Fruit fly (Drosophila melanogaster): ENCODE results near the gene PIG-Wa.
A peak's percentile ranks its signal among the peaks of the same experiment; 100 is the strongest.

PIG-Wa gene

DNA sequence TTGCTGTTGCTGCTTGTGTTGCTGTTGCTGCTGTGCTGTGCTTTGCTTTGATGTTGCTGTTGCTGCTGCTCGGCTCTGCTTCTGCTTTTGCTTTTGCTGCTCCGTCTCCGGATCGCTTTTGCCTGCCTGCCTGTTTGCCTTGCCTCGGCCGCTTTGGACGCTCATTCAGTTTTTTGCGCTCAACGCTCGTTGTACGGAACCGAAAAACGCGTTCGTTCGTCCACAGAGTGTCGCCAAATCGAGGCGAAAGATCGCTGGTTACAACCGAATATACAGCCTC lies 45.1 kb downstream of the PIG-Wa start, which contains the start of gene dpp:
Gene dpp (plus strand): TSS at position 164 of the 280 bp plus-strand sequence.
- TF ChIP-seq CG17806 (tag; optimal IDR thresholded peaks at IDR 0.05), result no peak
- peak; percentile 18; the same call in 1 of the 2 replicates for TF ChIP-seq CG32121 (GFP tag; IDR thresholded peaks at IDR 0.05)
- TF ChIP-seq CG13204 (GFP tag; optimal IDR thresholded peaks at IDR 0.05), result peak; percentile 41
- TF ChIP-seq Ets98B (GFP tag; IDR thresholded peaks at IDR 0.05), result 0 out of 2 replicates have a peak, but pooled peaks have one; percentile 22

DNA sequence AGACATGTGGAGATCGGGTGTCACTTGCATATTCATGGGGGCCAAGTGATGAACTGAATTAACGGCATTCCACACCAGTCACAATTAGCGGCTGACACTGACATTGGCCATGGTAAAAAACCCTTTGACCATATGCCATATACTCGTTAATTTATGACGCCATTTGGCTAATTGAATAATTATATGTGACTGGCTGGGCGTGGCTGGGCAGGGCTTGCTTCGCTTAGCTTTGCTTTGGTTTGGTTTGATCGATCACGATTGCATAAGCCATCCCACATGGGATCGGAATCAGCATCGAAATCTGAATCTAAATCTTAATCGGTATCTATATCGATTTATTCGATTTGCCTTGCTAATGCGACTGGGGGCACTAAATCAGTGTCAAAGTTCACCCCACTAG lies 46.6 kb downstream of the PIG-Wa start:
- TF ChIP-seq fd96Ca (GFP tag; IDR thresholded peaks at IDR 0.05), result no peak

DNA sequence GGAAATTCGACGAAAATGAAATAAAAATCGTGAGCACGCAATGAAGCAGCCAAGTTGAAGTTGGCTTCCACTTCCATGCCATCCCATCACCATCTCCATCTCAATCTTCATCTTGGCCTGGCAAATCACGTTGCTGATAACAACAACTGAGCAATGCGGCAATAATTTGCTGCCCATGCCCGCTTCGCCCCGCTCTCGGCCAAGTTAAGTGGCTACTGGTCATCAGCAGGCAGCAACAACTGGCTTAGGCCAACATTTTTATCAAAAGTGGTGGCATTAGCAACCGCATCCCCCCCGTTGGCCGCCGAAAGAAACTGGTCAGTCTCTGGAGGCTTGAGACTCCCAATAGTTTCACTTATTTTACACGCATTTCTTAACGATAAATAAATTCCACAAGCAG lies 47.2 kb downstream of the PIG-Wa start:
- no peak for TF ChIP-seq CG4496 (GFP tag; IDR thresholded peaks at IDR 0.05)
- TF ChIP-seq CG9948 (tag; optimal IDR thresholded peaks at IDR 0.05), result no peak
- no peak for TF ChIP-seq EcR (GFP tag; optimal IDR thresholded peaks at IDR 0.05)
- no peak for TF ChIP-seq Snoo (tag; optimal IDR thresholded peaks at IDR 0.05)
- TF ChIP-seq fd96Ca (GFP tag; IDR thresholded peaks at IDR 0.05), result no peak
- TF ChIP-seq CG32121 (GFP tag; IDR thresholded peaks at IDR 0.05), result no peak
- no peak for TF ChIP-seq CG34367 (tag; optimal IDR thresholded peaks at IDR 0.05)
- TF ChIP-seq CG10348 (GFP tag; IDR thresholded peaks at IDR 0.05), result no peak
- TF ChIP-seq Pif1B (GFP tag; optimal IDR thresholded peaks at IDR 0.05), result no peak
- no peak for TF ChIP-seq CG8159 (tag; optimal IDR thresholded peaks at IDR 0.05)

DNA sequence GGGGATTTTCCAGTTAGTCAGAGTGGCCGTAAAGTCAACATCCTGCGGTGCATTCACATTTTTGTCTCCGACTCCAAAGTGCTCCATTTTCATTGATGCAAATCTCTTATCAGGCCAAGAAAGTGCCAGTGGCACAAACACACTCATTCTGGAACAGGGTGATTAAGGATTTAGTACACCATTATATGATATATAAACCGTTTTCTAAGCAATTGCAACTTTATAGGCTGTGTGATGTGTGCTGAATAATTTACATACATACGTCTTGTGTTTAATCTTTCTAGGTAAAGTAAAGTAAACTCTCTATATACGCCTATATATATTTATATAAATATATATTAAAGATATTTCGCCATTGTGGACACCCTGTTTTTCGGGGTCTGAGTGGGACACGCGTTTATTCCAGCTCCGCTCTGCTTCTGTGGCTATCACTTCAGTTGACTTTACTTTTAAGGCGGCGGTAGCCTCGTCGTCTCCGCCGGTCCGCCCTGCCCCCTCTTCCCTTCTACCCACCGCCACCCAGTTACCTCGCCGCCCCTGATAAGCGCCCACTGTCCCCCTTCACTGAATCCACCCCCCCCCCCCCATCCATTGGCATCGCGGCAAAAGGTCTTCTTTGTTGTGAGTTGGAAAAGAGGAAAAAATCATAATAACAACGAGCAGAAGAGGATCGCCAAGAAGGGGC lies 49.9 kb downstream of the PIG-Wa start:
- TF ChIP-seq CG10348 (GFP tag; IDR thresholded peaks at IDR 0.05) (no peak), Snoo (tag; optimal IDR thresholded peaks at IDR 0.05) (peak; percentile 9), Pif1B (GFP tag; optimal IDR thresholded peaks at IDR 0.05) (peak; percentile 65), CG4496 (GFP tag; IDR thresholded peaks at IDR 0.05) (peak; percentile 64; the same call in 2 of the 3 replicates), rn (GFP tag; IDR thresholded peaks at IDR 0.05) (no peak), Ets98B (GFP tag; IDR thresholded peaks at IDR 0.05) (no peak; the same call in 1 of the 2 replicates), CG8301 (tag; optimal IDR thresholded peaks at IDR 0.05) (peak; percentile 61), EcR (GFP tag; optimal IDR thresholded peaks at IDR 0.05) (peak; percentile 29), CG15710 (tag; optimal IDR thresholded peaks at IDR 0.05) (peak; percentile 88), fd96Ca (GFP tag; IDR thresholded peaks at IDR 0.05) (no peak), CG8159 (tag; optimal IDR thresholded peaks at IDR 0.05) (peak; percentile 84), CG14655 (GFP tag; optimal IDR thresholded peaks at IDR 0.05) (peak; percentile 64), Pif1A (GFP tag; optimal IDR thresholded peaks at IDR 0.05) (peak; percentile 59), D1 (tag; optimal IDR thresholded peaks at IDR 0.05) (peak; percentile 59), CG12605 (GFP tag; IDR thresholded peaks at IDR 0.05) (no peak), CG32121 (GFP tag; IDR thresholded peaks at IDR 0.05) (0 out of 2 replicates have a peak, but pooled peaks have one; percentile 37), CG17806 (tag; optimal IDR thresholded peaks at IDR 0.05) (peak; percentile 78), CG34367 (tag; optimal IDR thresholded peaks at IDR 0.05) (peak; percentile 74), gl (tag; optimal IDR thresholded peaks at IDR 0.05) (no peak), CG13204 (GFP tag; optimal IDR thresholded peaks at IDR 0.05) (no peak), CG9948 (tag; optimal IDR thresholded peaks at IDR 0.05) (peak; percentile 81)

DNA sequence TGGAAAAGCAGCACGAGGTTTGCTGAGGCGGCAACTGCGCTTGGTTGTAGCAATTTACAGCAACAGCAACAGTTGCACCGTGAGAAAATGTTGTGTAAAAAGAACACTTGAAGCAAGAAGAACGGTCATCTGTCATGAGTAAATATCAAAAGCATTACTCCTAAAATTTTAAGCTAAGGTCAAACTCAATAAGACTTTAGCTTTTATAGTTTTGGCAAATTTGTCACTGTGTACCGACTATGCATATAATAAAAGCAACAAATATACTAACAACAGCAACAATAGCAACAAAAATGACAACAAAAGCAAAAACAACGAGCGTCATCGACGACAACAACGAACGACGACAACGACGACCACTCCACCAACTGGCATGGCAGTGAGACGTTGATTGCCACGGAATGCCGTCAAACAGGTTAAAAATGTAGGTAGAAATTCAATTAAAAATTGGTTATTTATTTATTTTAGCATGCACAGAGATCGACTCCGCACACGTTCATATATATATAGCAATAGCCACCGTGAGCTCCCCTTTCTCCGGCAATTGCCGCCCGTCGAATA lies 50.6 kb downstream of the PIG-Wa start:
- peak; percentile 90 for TF ChIP-seq Snoo (tag; optimal IDR thresholded peaks at IDR 0.05)
- TF ChIP-seq CG15710 (tag; optimal IDR thresholded peaks at IDR 0.05), result peak; percentile 99
- TF ChIP-seq CG14655 (GFP tag; optimal IDR thresholded peaks at IDR 0.05), result peak; percentile 98
- TF ChIP-seq EcR (GFP tag; optimal IDR thresholded peaks at IDR 0.05), result peak; percentile 69
- TF ChIP-seq Pif1B (GFP tag; optimal IDR thresholded peaks at IDR 0.05), result peak; percentile 97
- peak; percentile 97 for TF ChIP-seq CG12605 (GFP tag; IDR thresholded peaks at IDR 0.05)
- TF ChIP-seq Ets98B (GFP tag; IDR thresholded peaks at IDR 0.05), result peak; percentile 98
- TF ChIP-seq CG10348 (GFP tag; IDR thresholded peaks at IDR 0.05), result peak; percentile 93
- peak; percentile 98 for TF ChIP-seq CG8301 (tag; optimal IDR thresholded peaks at IDR 0.05)
- TF ChIP-seq CG4496 (GFP tag; IDR thresholded peaks at IDR 0.05), result peak; percentile 99
- TF ChIP-seq Pif1A (GFP tag; optimal IDR thresholded peaks at IDR 0.05), result peak; percentile 99
- peak; percentile 99 for TF ChIP-seq CG34367 (tag; optimal IDR thresholded peaks at IDR 0.05)
- peak; percentile 99 for TF ChIP-seq CG9948 (tag; optimal IDR thresholded peaks at IDR 0.05)
- TF ChIP-seq CG13204 (GFP tag; optimal IDR thresholded peaks at IDR 0.05), result peak; percentile 98
- peak; percentile 97 for TF ChIP-seq D1 (tag; optimal IDR thresholded peaks at IDR 0.05)
- peak; percentile 99 for TF ChIP-seq CG17806 (tag; optimal IDR thresholded peaks at IDR 0.05)
- TF ChIP-seq fd96Ca (GFP tag; IDR thresholded peaks at IDR 0.05), result peak; percentile 98
- TF ChIP-seq CG32121 (GFP tag; IDR thresholded peaks at IDR 0.05), result peak; percentile 97
- TF ChIP-seq rn (GFP tag; IDR thresholded peaks at IDR 0.05), result peak; percentile 96
- TF ChIP-seq CG8159 (tag; optimal IDR thresholded peaks at IDR 0.05), result peak; percentile 99
- peak; percentile 98 for TF ChIP-seq gl (tag; optimal IDR thresholded peaks at IDR 0.05)

DNA sequence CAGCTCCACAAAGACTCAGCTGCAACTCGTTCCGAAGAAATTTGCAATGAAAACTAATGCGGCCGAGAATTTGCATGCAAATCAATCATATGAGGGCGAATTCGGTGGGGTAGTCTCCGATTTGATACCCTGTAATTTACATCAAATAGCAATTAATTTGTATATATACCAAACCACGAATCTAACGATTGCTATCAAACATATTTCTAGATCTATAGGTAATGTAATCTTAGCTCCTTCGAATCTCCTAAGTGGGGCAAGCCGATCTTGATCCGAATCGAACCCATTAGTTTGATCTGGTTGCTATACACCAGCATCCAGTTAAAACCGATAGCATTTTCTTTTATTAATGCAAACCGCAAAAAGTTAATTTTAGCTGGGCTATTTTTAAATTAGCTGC lies 51.2 kb downstream of the PIG-Wa start:
- peak; percentile 18 for TF ChIP-seq Pif1A (GFP tag; optimal IDR thresholded peaks at IDR 0.05)
- TF ChIP-seq D1 (tag; optimal IDR thresholded peaks at IDR 0.05), result no peak
- TF ChIP-seq CG8159 (tag; optimal IDR thresholded peaks at IDR 0.05), result no peak
- 0 out of 2 replicates have a peak, but pooled peaks have one; percentile 15 for TF ChIP-seq CG32121 (GFP tag; IDR thresholded peaks at IDR 0.05)
- TF ChIP-seq gl (tag; optimal IDR thresholded peaks at IDR 0.05), result no peak
- no peak for TF ChIP-seq CG13204 (GFP tag; optimal IDR thresholded peaks at IDR 0.05)
- peak; percentile 39; the same call in 2 of the 3 replicates for TF ChIP-seq fd96Ca (GFP tag; IDR thresholded peaks at IDR 0.05)
- TF ChIP-seq Snoo (tag; optimal IDR thresholded peaks at IDR 0.05), result no peak
- no peak for TF ChIP-seq CG4496 (GFP tag; IDR thresholded peaks at IDR 0.05)
- TF ChIP-seq CG14655 (GFP tag; optimal IDR thresholded peaks at IDR 0.05), result peak; percentile 35
- no peak for TF ChIP-seq CG9948 (tag; optimal IDR thresholded peaks at IDR 0.05)
- no peak for TF ChIP-seq rn (GFP tag; IDR thresholded peaks at IDR 0.05)
- TF ChIP-seq CG17806 (tag; optimal IDR thresholded peaks at IDR 0.05), result no peak
- TF ChIP-seq CG15710 (tag; optimal IDR thresholded peaks at IDR 0.05), result no peak
- peak; percentile 24; the same call in 1 of the 2 replicates for TF ChIP-seq Ets98B (GFP tag; IDR thresholded peaks at IDR 0.05)
- TF ChIP-seq CG12605 (GFP tag; IDR thresholded peaks at IDR 0.05), result no peak
- no peak for TF ChIP-seq Pif1B (GFP tag; optimal IDR thresholded peaks at IDR 0.05)
- TF ChIP-seq CG8301 (tag; optimal IDR thresholded peaks at IDR 0.05), result peak; percentile 27
- TF ChIP-seq CG10348 (GFP tag; IDR thresholded peaks at IDR 0.05), result no peak
- peak; percentile 3 for TF ChIP-seq CG34367 (tag; optimal IDR thresholded peaks at IDR 0.05)
- no peak for TF ChIP-seq EcR (GFP tag; optimal IDR thresholded peaks at IDR 0.05)
